4 worm cellular contexts compared by ENCODE assay signal in the genomic region with DNA sequence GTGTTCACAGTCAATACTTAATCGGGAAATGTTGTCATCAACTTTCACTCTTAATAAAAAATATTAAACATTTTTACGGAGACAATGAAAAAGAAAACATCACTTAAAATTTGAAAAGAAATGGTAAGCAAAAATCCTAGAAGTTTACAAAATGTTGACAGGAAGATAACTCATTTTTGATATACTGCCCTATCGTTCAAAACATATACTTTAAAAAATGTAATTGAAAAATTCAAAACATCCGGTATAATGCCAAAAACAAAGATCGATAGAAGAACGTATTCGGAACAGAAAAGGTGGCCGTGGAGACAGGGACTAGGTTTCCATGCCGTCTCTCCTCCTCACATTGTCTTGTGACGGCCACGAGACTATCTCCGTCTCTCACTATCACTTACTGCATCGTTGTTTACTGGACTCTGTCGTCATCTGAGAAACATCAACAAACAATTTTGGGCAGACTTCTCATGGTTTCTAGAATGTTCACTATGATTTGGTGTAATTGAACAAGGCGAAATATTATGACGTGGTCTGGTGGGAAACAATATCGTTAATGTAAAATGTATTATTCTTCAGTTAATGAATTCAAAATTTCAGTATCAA.
TF ChIP-seq lines count a peak whose summit lies in the region.

A gene (minus strand): TSS at position 51 of the 600 bp plus-strand sequence.

TF ChIP-seq in whole organism, L1 larva, 84 proteins besides CTCF, POLR2A, EP300 and RAD21 (continued from another document and continues in another):
- no peak for TF ChIP-seq lin-39 (tag; optimal IDR thresholded peaks at IDR 0.05; lab: Kevin White, UChicago)
- peak; percentile 45 for TF ChIP-seq unc-130 (tag; optimal IDR thresholded peaks at IDR 0.05; lab: Kevin White, UChicago)
- TF ChIP-seq hlh-17 (GFP tag; optimal IDR thresholded peaks at IDR 0.05; lab: Kevin White, UChicago; ENCODE audit: borderline replicate concordance) = no peak
- no peak for TF ChIP-seq egl-27 (tag; optimal IDR thresholded peaks at IDR 0.05; lab: Kevin White, UChicago)
- TF ChIP-seq elt-2 (tag; optimal IDR thresholded peaks at IDR 0.05; lab: Kevin White, UChicago) = peak; percentile 31
- peak; percentile 32 to 53 (median 50) for TF ChIP-seq dpl-1 (GFP tag; optimal IDR thresholded peaks at IDR 0.05; lab: Kevin White, UChicago)
- peak in 1 of 6 experiments; percentile 45 for TF ChIP-seq elt-3 (tag; optimal IDR thresholded peaks at IDR 0.05; lab: Kevin White, UChicago)
- TF ChIP-seq mdl-1 (tag; optimal IDR thresholded peaks at IDR 0.05; lab: Kevin White, UChicago) = peak in 1 of 2 experiments; percentile 96
- TF ChIP-seq mab-9 (GFP tag; IDR thresholded peaks at IDR 0.05; lab: Robert Waterston, UW) = no peak
- TF ChIP-seq ztf-4 (tag; optimal IDR thresholded peaks at IDR 0.05; lab: Kevin White, UChicago) = peak; percentile 71
- TF ChIP-seq unc-98 (GFP tag; IDR thresholded peaks at IDR 0.05; lab: Robert Waterston, UW) = no peak
- peak in 1 of 3 experiments; percentile 71 for TF ChIP-seq ceh-82 (tag; optimal IDR thresholded peaks at IDR 0.05; lab: Kevin White, UChicago)
- peak; percentile 78 for TF ChIP-seq nhr-47 (tag; optimal IDR thresholded peaks at IDR 0.05; lab: Kevin White, UChicago)
- TF ChIP-seq nhr-20 (tag; optimal IDR thresholded peaks at IDR 0.05; lab: Kevin White, UChicago) = peak; percentile 90
- no peak for TF ChIP-seq nhr-28 (tag; optimal IDR thresholded peaks at IDR 0.05; lab: Kevin White, UChicago)
- TF ChIP-seq unc-86 (tag; optimal IDR thresholded peaks at IDR 0.05; lab: Kevin White, UChicago) = peak; percentile 2
- TF ChIP-seq mef-2 (tag; optimal IDR thresholded peaks at IDR 0.05; lab: Kevin White, UChicago) = no peak
- TF ChIP-seq lir-3 (tag; optimal IDR thresholded peaks at IDR 0.05; lab: Kevin White, UChicago; ENCODE audit: poor library complexity) = peak; percentile 71
- no peak for TF ChIP-seq nhr-12 (tag; optimal IDR thresholded peaks at IDR 0.05; lab: Kevin White, UChicago)
- peak; percentile 12 for TF ChIP-seq vab-15 (tag; optimal IDR thresholded peaks at IDR 0.05; lab: Kevin White, UChicago)
- peak; percentile 19 for TF ChIP-seq pax-3 (tag; optimal IDR thresholded peaks at IDR 0.05; lab: Kevin White, UChicago)
- no peak for TF ChIP-seq sptf-1 (tag; optimal IDR thresholded peaks at IDR 0.05; lab: Kevin White, UChicago)
- TF ChIP-seq lin-14 (GFP tag; optimal IDR thresholded peaks at IDR 0.05; lab: Kevin White, UChicago) = peak; percentile 95
- TF ChIP-seq ceh-88 (GFP tag; IDR thresholded peaks at IDR 0.05; lab: Robert Waterston, UW) = 0 out of 2 replicates have a peak, but pooled peaks have one; percentile 20
- peak; percentile 61 for TF ChIP-seq xbp-1 (tag; optimal IDR thresholded peaks at IDR 0.05; lab: Kevin White, UChicago)
- peak; percentile 84 for TF ChIP-seq fkh-8 (tag; optimal IDR thresholded peaks at IDR 0.05; lab: Kevin White, UChicago)
- peak; percentile 91 for TF ChIP-seq nhr-71 (tag; optimal IDR thresholded peaks at IDR 0.05; lab: Kevin White, UChicago)
- TF ChIP-seq efl-1 (optimal IDR thresholded peaks at IDR 0.05; lab: Kevin White, UChicago) = peak; percentile 22 to 57
- TF ChIP-seq efl-1 (GFP tag; optimal IDR thresholded peaks at IDR 0.05 in 1 of 2; lab: Kevin White, UChicago) = peak; percentile 38 to 95
- no peak for TF ChIP-seq alr-1 (tag; optimal IDR thresholded peaks at IDR 0.05; lab: Kevin White, UChicago; ENCODE audit: borderline replicate concordance)

TF ChIP-seq in whole organism, L3 larva, 47 proteins besides CTCF, POLR2A, EP300 and RAD21 (continued from another document):
- TF ChIP-seq nhr-25 (tag; optimal IDR thresholded peaks at IDR 0.05; lab: Kevin White, UChicago) = peak; percentile 91
TF ChIP-seq in whole organism, L3 larva: peak in this region for 17.

TF ChIP-seq in whole organism, L4 larva, 104 proteins besides CTCF, POLR2A, EP300 and RAD21 (continued from another document and continues in another):
- TF ChIP-seq pha-4 (GFP tag; IDR thresholded peaks at IDR 0.05; lab: Robert Waterston, UW) (no peak), pha-4 (tag; optimal IDR thresholded peaks at IDR 0.05; lab: Kevin White, UChicago) (peak; percentile 91), lim-7 (GFP tag; IDR thresholded peaks at IDR 0.05; lab: Robert Waterston, UW) (no peak), arid-1 (GFP tag; conservative IDR thresholded peaks at IDR 0.05; lab: Robert Waterston, UW) (no peak), daf-8 (GFP tag; IDR thresholded peaks at IDR 0.05; lab: Robert Waterston, UW) (no peak), mxl-3 (GFP tag; optimal IDR thresholded peaks at IDR 0.05; lab: Kevin White, UChicago) (peak; percentile 77), hlh-30 (tag; optimal IDR thresholded peaks at IDR 0.05; lab: Kevin White, UChicago; ENCODE audit: insufficient read depth) (peak; percentile 99), php-3 (GFP tag; IDR thresholded peaks at IDR 0.05; lab: Robert Waterston, UW) (no peak), lin-1 (GFP tag; IDR thresholded peaks at IDR 0.05; lab: Robert Waterston, UW) (no peak), F10B5.3 (tag; optimal IDR thresholded peaks at IDR 0.05; lab: Kevin White, UChicago) (no peak), ces-1 (GFP tag; optimal IDR thresholded peaks at IDR 0.05; lab: Kevin White, UChicago) (no peak), lin-38 (GFP tag; IDR thresholded peaks at IDR 0.05; lab: Robert Waterston, UW) (no peak), nhr-77 (tag; optimal IDR thresholded peaks at IDR 0.05; lab: Kevin White, UChicago) (no peak), ama-1 (optimal IDR thresholded peaks at IDR 0.05; lab: Kevin White, UChicago) (no peak), dpl-1 (GFP tag; optimal IDR thresholded peaks at IDR 0.05; lab: Kevin White, UChicago) (no peak), nhr-41 (GFP tag; IDR thresholded peaks at IDR 0.05; lab: Robert Waterston, UW) (no peak), aha-1 (tag; lab: Kevin White, UChicago) (peak; percentile 83), daf-16 (GFP tag; optimal IDR thresholded peaks at IDR 0.05; lab: Kevin White, UChicago) (no peak), daf-16 (tag; optimal IDR thresholded peaks at IDR 0.05; lab: Kevin White, UChicago) (peak; percentile 98), zip-2 (tag; optimal IDR thresholded peaks at IDR 0.05; lab: Kevin White, UChicago) (peak; percentile 16), zip-11 (GFP tag; IDR thresholded peaks at IDR 0.05; lab: Robert Waterston, UW) (no peak), pqm-1 (tag; optimal IDR thresholded peaks at IDR 0.05; lab: Kevin White, UChicago) (no peak), aly-2 (tag; optimal IDR thresholded peaks at IDR 0.05; lab: Kevin White, UChicago) (no peak), lin-15B (tag; optimal IDR thresholded peaks at IDR 0.05; lab: Kevin White, UChicago) (no peak), T26A8.4 (GFP tag; IDR thresholded peaks at IDR 0.05; lab: Robert Waterston, UW) (no peak), zfp-2 (tag; optimal IDR thresholded peaks at IDR 0.05; lab: Kevin White, UChicago) (no peak), unc-39 (tag; optimal IDR thresholded peaks at IDR 0.05; lab: Kevin White, UChicago) (no peak), gei-8 (GFP tag; optimal IDR thresholded peaks at IDR 0.05; lab: Kevin White, UChicago) (no peak), ceh-28 (tag; optimal IDR thresholded peaks at IDR 0.05; lab: Kevin White, UChicago) (no peak), daf-12 (tag; optimal IDR thresholded peaks at IDR 0.05; lab: Kevin White, UChicago) (no peak), madf-9 (GFP tag; conservative IDR thresholded peaks at IDR 0.05; lab: Robert Waterston, UW) (no peak), ctbp-1 (GFP tag; IDR thresholded peaks at IDR 0.05; lab: Robert Waterston, UW) (no peak), hlh-11 (tag; optimal IDR thresholded peaks at IDR 0.05; lab: Kevin White, UChicago) (peak; percentile 95), unc-62 (GFP tag; optimal IDR thresholded peaks at IDR 0.05 in 1 of 2; lab: Kevin White, UChicago) (no peak), unc-62 (tag; optimal IDR thresholded peaks at IDR 0.05; lab: Kevin White, UChicago) (no peak), zfp-3 (GFP tag; conservative IDR thresholded peaks at IDR 0.05; lab: Robert Waterston, UW) (no peak), nhr-25 (tag; optimal IDR thresholded peaks at IDR 0.05; lab: Kevin White, UChicago; ENCODE audit: borderline replicate concordance, insufficient read depth) (no peak), Y5F2A.4 (GFP tag; optimal IDR thresholded peaks at IDR 0.05; lab: Kevin White, UChicago) (no peak), lin-13 (GFP tag; optimal IDR thresholded peaks at IDR 0.05; lab: Kevin White, UChicago) (peak; percentile 52), jun-1 (tag; optimal IDR thresholded peaks at IDR 0.05; lab: Kevin White, UChicago) (no peak), F26F4.8 (GFP tag; conservative IDR thresholded peaks at IDR 0.05; lab: Robert Waterston, UW) (no peak), sdz-12 (GFP tag; optimal IDR thresholded peaks at IDR 0.05; lab: Kevin White, UChicago) (no peak), Y48G9A.11 (GFP tag; IDR thresholded peaks at IDR 0.05; lab: Robert Waterston, UW) (no peak), ceh-44 (GFP tag; IDR thresholded peaks at IDR 0.05; lab: Robert Waterston, UW) (no peak), saeg-2 (GFP tag; IDR thresholded peaks at IDR 0.05; lab: Robert Waterston, UW) (no peak), dmd-8 (GFP tag; IDR thresholded peaks at IDR 0.05; lab: Robert Waterston, UW) (no peak), hif-1 (tag; optimal IDR thresholded peaks at IDR 0.05; lab: Kevin White, UChicago) (no peak), duxl-1 (tag; optimal IDR thresholded peaks at IDR 0.05; lab: Kevin White, UChicago; ENCODE audit: poor library complexity) (no peak), tra-1 (GFP tag; IDR thresholded peaks at IDR 0.05; lab: Robert Waterston, UW) (0 out of 2 replicates have a peak, but pooled peaks have one; percentile 34), ZK337.2 (GFP tag; IDR thresholded peaks at IDR 0.05; lab: Robert Waterston, UW) (no peak)

TF ChIP-seq in whole organism, young adult, 124 proteins besides CTCF, POLR2A, EP300 and RAD21 (continued from another document):
- TF ChIP-seq nfyb-1 (GFP tag; IDR thresholded peaks at IDR 0.05; lab: Robert Waterston, UW) (peak; percentile 75; the same call in 1 of the 2 replicates), let-526 (GFP tag; IDR thresholded peaks at IDR 0.05; lab: Robert Waterston, UW) (peak; percentile 54; the same call in 1 of the 2 replicates), Y53F4B.3 (GFP tag; IDR thresholded peaks at IDR 0.05; lab: Robert Waterston, UW) (no peak), mes-4 (tag; optimal IDR thresholded peaks at IDR 0.05; lab: Kevin White, UChicago) (no peak), rec-8 (tag; optimal IDR thresholded peaks at IDR 0.05; lab: Kevin White, UChicago) (no peak), rpc-1 (optimal IDR thresholded peaks at IDR 0.05; lab: Kevin White, UChicago) (peak; percentile 19), rpc-1 (tag; optimal IDR thresholded peaks at IDR 0.05; lab: Kevin White, UChicago) (no peak), somi-1 (GFP tag; optimal IDR thresholded peaks at IDR 0.05; lab: Kevin White, UChicago) (peak; percentile 68), atf-7 (tag; optimal IDR thresholded peaks at IDR 0.05; lab: Kevin White, UChicago) (no peak), Y95B8A.8 (GFP tag; IDR thresholded peaks at IDR 0.05; lab: Robert Waterston, UW) (no peak), nhr-90 (tag; optimal IDR thresholded peaks at IDR 0.05; lab: Kevin White, UChicago) (no peak), ztf-28 (GFP tag; IDR thresholded peaks at IDR 0.05; lab: Robert Waterston, UW) (no peak), rcor-1 (GFP tag; IDR thresholded peaks at IDR 0.05; lab: Robert Waterston, UW) (0 out of 2 replicates have a peak, but pooled peaks have one; percentile 11), sdz-38 (tag; optimal IDR thresholded peaks at IDR 0.05; lab: Kevin White, UChicago) (no peak), mxl-1 (tag; optimal IDR thresholded peaks at IDR 0.05; lab: Kevin White, UChicago) (no peak), ama-1 (optimal IDR thresholded peaks at IDR 0.05; lab: Kevin White, UChicago) (no peak), ama-1 (GFP tag; optimal IDR thresholded peaks at IDR 0.05; lab: Kevin White, UChicago) (no peak), nhr-27 (tag; optimal IDR thresholded peaks at IDR 0.05; lab: Kevin White, UChicago) (no peak), B0035.1 (tag; optimal IDR thresholded peaks at IDR 0.05; lab: Kevin White, UChicago) (no peak), bed-2 (GFP tag; IDR thresholded peaks at IDR 0.05; lab: Robert Waterston, UW) (no peak), F37B4.10 (GFP tag; IDR thresholded peaks at IDR 0.05; lab: Robert Waterston, UW) (no peak), lin-35 (GFP tag; optimal IDR thresholded peaks at IDR 0.05; lab: Kevin White, UChicago) (no peak), ceh-27 (GFP tag; optimal IDR thresholded peaks at IDR 0.05; lab: Kevin White, UChicago) (no peak), hmg-20 (GFP tag; IDR thresholded peaks at IDR 0.05; lab: Robert Waterston, UW) (no peak), dpl-1 (GFP tag; optimal IDR thresholded peaks at IDR 0.05; lab: Kevin White, UChicago) (no peak), ztf-3 (GFP tag; optimal IDR thresholded peaks at IDR 0.05; lab: Kevin White, UChicago) (no peak), attf-3 (GFP tag; conservative IDR thresholded peaks at IDR 0.05; lab: Robert Waterston, UW) (no peak), D2030.7 (GFP tag; IDR thresholded peaks at IDR 0.05; lab: Robert Waterston, UW) (no peak), nhr-179 (tag; optimal IDR thresholded peaks at IDR 0.05; lab: Kevin White, UChicago) (no peak), gei-17 (GFP tag; optimal IDR thresholded peaks at IDR 0.05; lab: Kevin White, UChicago) (no peak), ZK185.1 (tag; optimal IDR thresholded peaks at IDR 0.05; lab: Kevin White, UChicago; ENCODE audit: poor library complexity, severe bottlenecking) (peak; percentile 23), pbrm-1 (GFP tag; IDR thresholded peaks at IDR 0.05; lab: Robert Waterston, UW) (peak; percentile 67; the same call in 1 of the 2 replicates), dpff-1 (tag; optimal IDR thresholded peaks at IDR 0.05; lab: Kevin White, UChicago) (no peak), nhr-120 (GFP tag; IDR thresholded peaks at IDR 0.05; lab: Robert Waterston, UW) (no peak), nfya-1 (tag; optimal IDR thresholded peaks at IDR 0.05; lab: Kevin White, UChicago; ENCODE audit: borderline replicate concordance, insufficient read depth) (no peak), snpc-1.1 (tag; optimal IDR thresholded peaks at IDR 0.05; lab: Kevin White, UChicago; ENCODE audit: insufficient read depth) (no peak), unc-130 (GFP tag; optimal IDR thresholded peaks at IDR 0.05; lab: Kevin White, UChicago) (no peak), bed-1 (GFP tag; IDR thresholded peaks at IDR 0.05; lab: Robert Waterston, UW) (no peak), attf-5 (GFP tag; optimal IDR thresholded peaks at IDR 0.05; lab: Kevin White, UChicago) (no peak), ztf-26 (tag; optimal IDR thresholded peaks at IDR 0.05; lab: Kevin White, UChicago) (no peak), xnd-1 (tag; optimal IDR thresholded peaks at IDR 0.05; lab: Kevin White, UChicago) (no peak), sptf-2 (GFP tag; optimal IDR thresholded peaks at IDR 0.05; lab: Kevin White, UChicago) (no peak), tbp1 (GFP tag; optimal IDR thresholded peaks at IDR 0.05; lab: Kevin White, UChicago) (no peak), snpc-3.4 (tag; optimal IDR thresholded peaks at IDR 0.05; lab: Kevin White, UChicago) (no peak), snpc-1.3 (tag; optimal IDR thresholded peaks at IDR 0.05; lab: Kevin White, UChicago; ENCODE audit: insufficient read depth) (no peak)
